Worm (Caenorhabditis elegans) whole organism, mixed stage, embryonic: Measurements from ENCODE around the gene sto-2.

Experiments used
- M03D4.4 ChIP-seq: sonication (generic microtip); optimal IDR thresholded peaks from 2 replicates; lab custom pipeline; 2017; ENCODE audit warnings: mild to moderate bottlenecking, missing genetic modification characterization, missing compliant biosample characterization
- ceh-39 ChIP-seq: fragments of 150-350 bp; optimal IDR thresholded peaks from 2 replicates; lab custom pipeline; 2014; ENCODE audit warnings: missing biosample characterization, missing genetic modification characterization
- ceh-43 ChIP-seq: fragments of 200-800 bp; sonication (Bioruptor generic); optimal IDR thresholded peaks from 2 replicates; lab custom pipeline; 2018; ENCODE audit warnings: mild to moderate bottlenecking, missing genetic modification characterization, moderate library complexity, missing compliant biosample characterization
- ces-1 ChIP-seq: fragments of 150-350 bp; optimal IDR thresholded peaks from 2 replicates; lab custom pipeline; 2014; ENCODE audit warnings: missing biosample characterization, missing genetic modification reagents, missing genetic modification characterization
- cnd-1 ChIP-seq: fragments of 200-800 bp; sonication (Bioruptor generic); optimal IDR thresholded peaks from 2 replicates; lab custom pipeline; 2018; ENCODE audit warnings: mild to moderate bottlenecking, missing genetic modification characterization, missing compliant biosample characterization
- drap-1 ChIP-seq: fragments of 200-800 bp; sonication (Bioruptor generic); optimal IDR thresholded peaks from 3 replicates; lab custom pipeline; 2018; ENCODE audit warnings: mild to moderate bottlenecking, missing genetic modification characterization, missing compliant biosample characterization
- elt-1 ChIP-seq: sonication (generic microtip); optimal IDR thresholded peaks from 2 replicates; lab custom pipeline; 2017; ENCODE audit warnings: missing genetic modification characterization, mild to moderate bottlenecking, missing compliant biosample characterization, antibody characterized with exemption, moderate library complexity, borderline replicate concordance; ENCODE audit not compliant: insufficient read depth
- elt-3 ChIP-seq: fragments of 150-350 bp; optimal IDR thresholded peaks from 2 replicates; lab custom pipeline; 2014; ENCODE audit warnings: missing biosample characterization, missing genetic modification characterization
- flh-1 ChIP-seq: fragments of 200-800 bp; sonication (Bioruptor generic); optimal IDR thresholded peaks from 2 replicates; lab custom pipeline; 2018; ENCODE audit warnings: mild to moderate bottlenecking, missing genetic modification characterization, moderate library complexity, missing compliant biosample characterization
- ham-2 ChIP-seq: fragments of 200-800 bp; sonication (Bioruptor generic); optimal IDR thresholded peaks from 2 replicates; lab custom pipeline; 2018; ENCODE audit warnings: mild to moderate bottlenecking, missing genetic modification characterization, missing compliant biosample characterization
- hlh-1 ChIP-seq: fragments of 150-350 bp; optimal IDR thresholded peaks from 2 replicates; lab custom pipeline; 2014; ENCODE audit warnings: missing biosample characterization, missing genetic modification reagents, missing genetic modification characterization
- lin-13 ChIP-seq: fragments of 150-350 bp; optimal IDR thresholded peaks from 2 replicates; lab custom pipeline; 2014; ENCODE audit warnings: missing biosample characterization, missing genetic modification characterization
- lin-32 ChIP-seq: fragments of 200-800 bp; sonication (Bioruptor generic); optimal IDR thresholded peaks from 2 replicates; lab custom pipeline; 2018; ENCODE audit warnings: mild to moderate bottlenecking, missing genetic modification characterization, missing compliant biosample characterization
- lsy-2 ChIP-seq: fragments of 150-350 bp; optimal IDR thresholded peaks from 2 replicates; lab custom pipeline; 2014; ENCODE audit warnings: missing biosample characterization, missing genetic modification characterization
- mab-5 ChIP-seq: fragments of 150-350 bp; optimal IDR thresholded peaks from 2 replicates; lab custom pipeline; 2014; ENCODE audit warnings: missing biosample characterization, missing genetic modification characterization
- mep-1 ChIP-seq: fragments of 150-350 bp; optimal IDR thresholded peaks from 2 replicates; lab custom pipeline; 2017; ENCODE audit warnings: missing biosample characterization, missing genetic modification reagents, missing genetic modification characterization, inconsistent platforms
- mls-2 ChIP-seq: sonication (generic microtip); optimal IDR thresholded peaks from 2 replicates; lab custom pipeline; 2016; ENCODE audit warnings: mild to moderate bottlenecking, missing genetic modification characterization, moderate library complexity, missing compliant biosample characterization
- nhr-12 ChIP-seq: fragments of 150-350 bp; optimal IDR thresholded peaks from 2 replicates; lab custom pipeline; 2014; ENCODE audit warnings: missing biosample characterization, missing genetic modification characterization
- nhr-2 ChIP-seq: fragments of 150-350 bp; optimal IDR thresholded peaks from 2 replicates; lab custom pipeline; 2014; ENCODE audit warnings: missing biosample characterization, missing genetic modification characterization
- nhr-237 ChIP-seq: fragments of 150-350 bp; optimal IDR thresholded peaks from 2 replicates; lab custom pipeline; 2014; ENCODE audit warnings: missing biosample characterization, missing genetic modification characterization
- nhr-28 ChIP-seq: fragments of 150-350 bp; optimal IDR thresholded peaks from 2 replicates; lab custom pipeline; 2014; ENCODE audit warnings: missing biosample characterization, missing genetic modification characterization
- pha-4 ChIP-seq: fragments of 150-350 bp; optimal IDR thresholded peaks from 2 replicates; lab custom pipeline; 2018; ENCODE audit warnings: missing biosample characterization, missing genetic modification reagents, missing genetic modification characterization
- sem-2 ChIP-seq: fragments of 200-800 bp; sonication (Bioruptor generic); optimal IDR thresholded peaks from 2 replicates; lab custom pipeline; 2018; ENCODE audit warnings: mild to moderate bottlenecking, missing genetic modification characterization, missing compliant biosample characterization
- snpc-4 ChIP-seq: fragments of 150-350 bp; optimal IDR thresholded peaks from 2 replicates; lab custom pipeline; 2014; ENCODE audit warnings: missing biosample characterization, missing genetic modification characterization
- sptf-1 ChIP-seq: sonication (generic microtip); optimal IDR thresholded peaks from 2 replicates; lab custom pipeline; 2017; ENCODE audit warnings: mild to moderate bottlenecking, missing genetic modification characterization, moderate library complexity, missing compliant biosample characterization
- tbx-8 ChIP-seq: fragments of 200-800 bp; sonication (Bioruptor generic); optimal IDR thresholded peaks from 2 replicates; lab custom pipeline; 2018; ENCODE audit warnings: mild to moderate bottlenecking, missing genetic modification characterization, moderate library complexity, missing compliant biosample characterization
- unc-120 ChIP-seq: sonication (generic microtip); optimal IDR thresholded peaks from 2 replicates; lab custom pipeline; 2017; ENCODE audit warnings: missing genetic modification characterization, missing compliant biosample characterization; ENCODE audit not compliant: poor library complexity, severe bottlenecking
- unc-39 ChIP-seq: fragments of 150-350 bp; optimal IDR thresholded peaks from 2 replicates; lab custom pipeline; 2014; ENCODE audit warnings: missing biosample characterization, missing genetic modification characterization
- unc-62 ChIP-seq: fragments of 150-350 bp; optimal IDR thresholded peaks from 2 replicates; lab custom pipeline; 2014; ENCODE audit warnings: missing biosample characterization, missing genetic modification reagents, missing genetic modification characterization
- zip-8 ChIP-seq: fragments of 150-350 bp; optimal IDR thresholded peaks from 2 replicates; lab custom pipeline; 2014; ENCODE audit warnings: missing biosample characterization, missing genetic modification characterization
- ztf-11 ChIP-seq: fragments of 150-350 bp; optimal IDR thresholded peaks from 2 replicates; lab custom pipeline; 2014; ENCODE audit warnings: missing biosample characterization, missing genetic modification characterization

Gene sto-2

DNA sequence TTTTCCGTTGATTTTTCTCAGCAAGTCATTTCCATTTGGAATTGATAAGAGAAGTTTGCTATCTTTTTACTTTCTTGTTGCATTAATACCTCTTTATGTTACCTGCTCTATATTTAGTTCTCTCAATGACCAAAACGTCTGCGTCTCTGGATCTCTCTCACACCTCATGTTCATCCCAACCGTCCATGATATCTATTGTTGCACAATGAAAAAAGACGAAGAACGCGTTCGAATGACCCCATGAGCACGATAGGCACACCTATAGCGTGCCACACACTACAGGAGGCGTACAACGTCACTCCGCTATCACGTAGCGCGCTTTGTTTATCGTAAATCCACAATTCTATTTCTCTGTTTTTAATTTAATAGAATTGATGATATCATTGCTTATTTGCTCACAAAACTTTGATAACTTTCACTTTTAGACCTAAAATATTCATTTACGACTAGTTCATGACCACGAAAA, 44.0 kb downstream of the sto-2 start, which contains the start of gene Y34B4A.2:
Y34B4A.2 (plus strand) TSS at position 328 of the 466 bp plus-strand sequence.
- TF ChIP-seq nhr-2 (tag; lab: Kevin White, UChicago) (peak; percentile 8), cnd-1 (tag; lab: Kevin White, UChicago) (peak; percentile 27), lin-13 (tag; lab: Kevin White, UChicago) (peak; percentile 23), ces-1 (GFP tag; lab: Kevin White, UChicago) (peak; percentile 74), ceh-43 (GFP tag; lab: Kevin White, UChicago) (no peak)

DNA sequence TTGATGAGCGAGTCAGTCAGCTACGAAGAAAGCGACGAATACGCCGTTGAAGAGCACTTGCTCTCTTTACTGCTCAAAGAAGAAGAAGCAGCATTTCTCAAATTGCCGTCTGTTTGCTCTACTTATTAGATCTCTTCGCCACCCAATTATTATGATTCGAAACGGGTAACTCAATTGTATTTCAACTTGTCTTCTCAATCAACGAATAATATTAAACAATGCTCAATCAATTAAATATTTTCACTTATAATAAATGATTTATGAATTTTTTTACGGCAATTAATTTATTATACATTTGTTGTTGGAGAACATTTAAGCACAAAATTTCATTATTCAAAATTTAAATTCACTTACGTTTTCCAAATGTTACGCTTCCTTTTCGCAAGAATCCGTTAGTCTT, 44.9 kb downstream of the sto-2 start:
- TF ChIP-seq ces-1 (GFP tag; lab: Kevin White, UChicago) (peak; percentile 95), ceh-39 (no peak)
- TF ChIP-seq, all 35 proteins: peak for 1

DNA sequence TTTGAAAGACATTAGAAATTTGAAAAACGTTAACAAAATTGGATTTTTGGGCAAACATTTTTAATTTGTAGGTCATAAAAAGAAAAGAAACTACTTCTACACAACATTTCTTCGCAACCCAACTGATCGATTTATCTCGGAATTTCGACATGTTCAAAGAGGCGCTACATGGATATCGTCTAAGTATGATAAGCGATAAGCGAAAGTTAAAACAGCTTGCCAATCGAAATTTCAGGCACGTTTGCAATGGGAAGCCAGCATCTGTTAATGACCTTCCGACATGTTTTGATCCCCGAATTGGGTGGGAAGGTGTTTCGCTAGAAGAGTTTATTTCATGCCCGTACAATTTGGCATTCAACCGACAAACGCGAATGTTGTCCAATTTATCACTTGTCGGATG, 46.4 kb downstream of the sto-2 start:
- no peak for TF ChIP-seq ceh-39
- no peak for TF ChIP-seq unc-62 (GFP tag; lab: Kevin White, UChicago)
- no peak for TF ChIP-seq elt-1 (tag; lab: Kevin White, UChicago)
- no peak for TF ChIP-seq nhr-12 (tag; lab: Kevin White, UChicago)
- TF ChIP-seq lin-13 (tag; lab: Kevin White, UChicago), result no peak
- TF ChIP-seq lsy-2 (tag; lab: Kevin White, UChicago), result no peak
- TF ChIP-seq mab-5 (tag; lab: Kevin White, UChicago), result no peak
- TF ChIP-seq flh-1, result no peak
- TF ChIP-seq sptf-1 (tag; lab: Kevin White, UChicago), result no peak
- TF ChIP-seq pha-4 (tag; lab: Kevin White, UChicago), result no peak
- TF ChIP-seq mls-2 (tag; lab: Kevin White, UChicago), result no peak
- TF ChIP-seq snpc-4 (tag; lab: Kevin White, UChicago), result no peak
- no peak for TF ChIP-seq hlh-1
- no peak for TF ChIP-seq ham-2 (GFP tag; lab: Kevin White, UChicago)
- TF ChIP-seq nhr-237 (tag; lab: Kevin White, UChicago), result no peak
- TF ChIP-seq elt-3 (tag; lab: Kevin White, UChicago), result no peak
- TF ChIP-seq unc-120, result no peak
- no peak for TF ChIP-seq unc-39 (tag; lab: Kevin White, UChicago)

DNA sequence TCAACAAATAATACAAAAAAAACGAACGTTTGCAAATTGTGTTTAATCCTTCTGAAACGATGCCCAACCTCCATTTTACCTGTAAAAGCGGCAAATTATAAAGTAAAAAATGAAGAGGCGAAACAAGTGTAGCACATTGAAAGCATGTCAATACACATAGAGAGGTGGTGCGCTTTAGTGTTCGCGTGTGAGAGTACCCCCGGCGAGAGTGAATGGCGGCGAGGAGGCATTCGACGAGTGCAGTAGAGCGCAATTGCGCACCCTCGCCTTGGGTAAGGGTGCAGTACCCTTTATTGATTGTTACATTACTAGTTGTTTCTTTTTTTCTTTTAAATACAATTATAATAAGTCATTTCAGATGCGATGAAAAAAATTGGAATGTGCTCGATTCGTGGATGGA, 48.0 kb downstream of the sto-2 start, which contains the start of gene hst-6:
hst-6 (plus strand) TSS at position 353 of the 400 bp plus-strand sequence.
- TF ChIP-seq flh-1, result no peak
- TF ChIP-seq nhr-28 (tag; lab: Kevin White, UChicago), result no peak
- TF ChIP-seq nhr-237 (tag; lab: Kevin White, UChicago), result peak; percentile 59
- TF ChIP-seq cnd-1 (tag; lab: Kevin White, UChicago), result peak; percentile 43
- TF ChIP-seq mep-1, result peak; percentile 84
- TF ChIP-seq hlh-1, result peak; percentile 40
- peak; percentile 75 for TF ChIP-seq ztf-11 (tag; lab: Kevin White, UChicago)
- no peak for TF ChIP-seq nhr-12 (tag; lab: Kevin White, UChicago)
- peak; percentile 10 for TF ChIP-seq drap-1 (GFP tag; lab: Kevin White, UChicago)
- peak; percentile 60 for TF ChIP-seq lsy-2 (tag; lab: Kevin White, UChicago)
- peak; percentile 76 for TF ChIP-seq mls-2 (tag; lab: Kevin White, UChicago)
- peak; percentile 60 for TF ChIP-seq ham-2 (GFP tag; lab: Kevin White, UChicago)
- TF ChIP-seq ces-1 (GFP tag; lab: Kevin White, UChicago), result peak; percentile 40
- no peak for TF ChIP-seq zip-8 (tag; lab: Kevin White, UChicago)
- no peak for TF ChIP-seq lin-32
- TF ChIP-seq ceh-43 (GFP tag; lab: Kevin White, UChicago), result no peak
- TF ChIP-seq pha-4 (tag; lab: Kevin White, UChicago), result peak; percentile 85
- no peak for TF ChIP-seq unc-39 (tag; lab: Kevin White, UChicago)
- TF ChIP-seq unc-62 (GFP tag; lab: Kevin White, UChicago), result peak; percentile 33
- peak; percentile 65 for TF ChIP-seq lin-13 (tag; lab: Kevin White, UChicago)
- TF ChIP-seq nhr-2 (tag; lab: Kevin White, UChicago), result peak; percentile 38
- no peak for TF ChIP-seq elt-1 (tag; lab: Kevin White, UChicago)
- no peak for TF ChIP-seq tbx-8
- TF ChIP-seq M03D4.4 (tag; lab: Kevin White, UChicago), result peak; percentile 12
- peak; percentile 43 for TF ChIP-seq ceh-39
- no peak for TF ChIP-seq sem-2
- peak; percentile 77 for TF ChIP-seq sptf-1 (tag; lab: Kevin White, UChicago)
